Fruit fly (Drosophila melanogaster) whole organism, wandering third instar larva: ENCODE data around the gene CG42245.

ENCODE experiments used
- Abd-B ChIP-seq: fragments of >200 bp; optimal IDR thresholded peaks from 2 replicates; lab custom pipeline; 2017; ENCODE audit warnings: missing biosample characterization, missing genetic modification characterization
- CG32264 ChIP-seq: fragments of 200-800 bp; sonication (Bioruptor generic); optimal IDR thresholded peaks from 2 replicates; lab custom pipeline; 2016; ENCODE audit warnings: missing biosample characterization, missing genetic modification characterization
- CG9705 ChIP-seq: fragments of 200-800 bp; sonication (Bioruptor generic); optimal IDR thresholded peaks from 2 replicates; lab custom pipeline; 2018; ENCODE audit warnings: missing biosample characterization, mild to moderate bottlenecking, missing genetic modification characterization
- Dfd ChIP-seq: fragments of >200 bp; optimal IDR thresholded peaks from 2 replicates; lab custom pipeline; 2017; ENCODE audit warnings: missing biosample characterization, missing genetic modification characterization
- GATAd ChIP-seq: sonication (Bioruptor generic); optimal IDR thresholded peaks from 2 replicates; lab custom pipeline; 2016; ENCODE audit warnings: missing biosample characterization, missing genetic modification characterization
- HLH106 ChIP-seq: fragments of 200-800 bp; optimal IDR thresholded peaks from 3 replicates; lab custom pipeline; 2019; ENCODE audit warnings: missing biosample characterization, mild to moderate bottlenecking, missing genetic modification characterization, moderate library complexity
- Hnf4 ChIP-seq: fragments of 200-800 bp; sonication (Bioruptor generic); optimal IDR thresholded peaks from 2 replicates; lab custom pipeline; 2016; ENCODE audit warnings: missing biosample characterization, mild to moderate bottlenecking, missing genetic modification characterization
- Hr78 ChIP-seq: fragments of >200 bp; optimal IDR thresholded peaks from 2 replicates; lab custom pipeline; 2017; ENCODE audit warnings: missing biosample characterization, missing genetic modification characterization
- Hr83 ChIP-seq: fragments of 200-300 bp; sonication (Bioruptor generic); optimal IDR thresholded peaks from 2 replicates; lab custom pipeline; 2016; ENCODE audit warnings: missing biosample characterization, mild to moderate bottlenecking, missing genetic modification characterization, moderate library complexity; ENCODE audit not compliant: poor library complexity, severe bottlenecking
- Jra ChIP-seq: sonication (Bioruptor generic); optimal IDR thresholded peaks from 2 replicates; lab custom pipeline; 2016; ENCODE audit warnings: missing biosample characterization, missing genetic modification characterization
- Mio ChIP-seq: sonication (Bioruptor generic); optimal IDR thresholded peaks from 2 replicates; lab custom pipeline; 2016; ENCODE audit warnings: missing biosample characterization, missing genetic modification characterization
- Myc ChIP-seq: fragments of >200 bp; optimal IDR thresholded peaks from 2 replicates; lab custom pipeline; 2017
- N ChIP-seq: fragments of >200 bp; optimal IDR thresholded peaks from 2 replicates; lab custom pipeline; 2018; ENCODE audit warnings: missing biosample characterization, missing external identifiers, missing genetic modification characterization
- OdsH ChIP-seq: fragments of 200-800 bp; sonication (Bioruptor generic); optimal IDR thresholded peaks from 2 replicates; lab custom pipeline; 2016; ENCODE audit warnings: missing biosample characterization, mild to moderate bottlenecking, missing genetic modification characterization
- Rel ChIP-seq, 2 experiments: fragments of 200-800 bp; sonication (Bioruptor generic) in 1 of 2; optimal IDR thresholded peaks; 2 replicates in 1 of 2; 3 replicates in 1 of 2; lab custom pipeline; 2016 to 2019; ENCODE audit warnings: mild to moderate bottlenecking in 2 of 2, missing biosample characterization in 2 of 2, missing genetic modification characterization in 2 of 2, moderate library complexity in 1 of 2
- Sp1 ChIP-seq: fragments of 200-800 bp; sonication (Bioruptor generic); optimal IDR thresholded peaks from 3 replicates; lab custom pipeline; 2019; ENCODE audit warnings: missing biosample characterization, mild to moderate bottlenecking, missing genetic modification characterization, moderate library complexity
- Vsx2 ChIP-seq: fragments of 200-300, 225-300 bp; sonication (Bioruptor generic); optimal IDR thresholded peaks from 2 replicates; lab custom pipeline; 2018; ENCODE audit warnings: missing biosample characterization, missing genetic modification characterization; ENCODE audit not compliant: partially characterized antibody
- br ChIP-seq: fragments of 200-800 bp; sonication (Bioruptor generic); optimal IDR thresholded peaks from 2 replicates; lab custom pipeline; 2016; ENCODE audit warnings: missing biosample characterization, missing genetic modification characterization
- brk ChIP-seq: fragments of 200-800 bp; sonication (Bioruptor generic); optimal IDR thresholded peaks from 2 replicates; lab custom pipeline; 2016; ENCODE audit warnings: missing biosample characterization, mild to moderate bottlenecking, missing genetic modification characterization
- dsf ChIP-seq: sonication (Bioruptor generic); optimal IDR thresholded peaks from 2 replicates; lab custom pipeline; 2016; ENCODE audit warnings: missing biosample characterization, missing genetic modification characterization, borderline replicate concordance
- ey ChIP-seq: fragments of 200-800 bp; sonication (Bioruptor generic); optimal IDR thresholded peaks from 2 replicates; lab custom pipeline; 2016; ENCODE audit warnings: missing biosample characterization, missing genetic modification characterization
- foxo ChIP-seq, 2 experiments: fragments of 200-800 bp; sonication (Bioruptor generic); optimal IDR thresholded peaks; 2 replicates in 1 of 2; 3 replicates in 1 of 2; lab custom pipeline; 2016 to 2017; ENCODE audit warnings: missing biosample characterization in 2 of 2, missing genetic modification characterization in 2 of 2
- fru ChIP-seq: fragments of 200-800 bp; sonication (Bioruptor generic); optimal IDR thresholded peaks from 3 replicates; lab custom pipeline; 2016; ENCODE audit warnings: missing biosample characterization, mild to moderate bottlenecking, missing genetic modification characterization
- h ChIP-seq: fragments of 200-800 bp; sonication (Bioruptor generic); optimal IDR thresholded peaks from 3 replicates; lab custom pipeline; 2016; ENCODE audit warnings: missing biosample characterization, mild to moderate bottlenecking, missing genetic modification characterization
- jim ChIP-seq: fragments of 175-275, 200-325 bp; sonication (Bioruptor generic); optimal IDR thresholded peaks from 2 replicates; lab custom pipeline; 2016; ENCODE audit warnings: missing biosample characterization, mild to moderate bottlenecking, missing genetic modification characterization
- lola ChIP-seq: fragments of >200 bp; optimal IDR thresholded peaks from 2 replicates; lab custom pipeline; 2017; ENCODE audit warnings: missing biosample characterization, missing genetic modification characterization
- pan ChIP-seq: fragments of >200 bp; optimal IDR thresholded peaks from 2 replicates; lab custom pipeline; 2017
- psq ChIP-seq: fragments of 200-800 bp; sonication (Bioruptor generic); optimal IDR thresholded peaks from 3 replicates; lab custom pipeline; 2017; ENCODE audit warnings: missing biosample characterization, mild to moderate bottlenecking, missing genetic modification characterization, moderate library complexity
- rgr ChIP-seq: fragments of 200-800 bp; sonication (Bioruptor generic); optimal IDR thresholded peaks from 3 replicates; lab custom pipeline; 2016; ENCODE audit warnings: missing biosample characterization, mild to moderate bottlenecking, missing genetic modification characterization
- sage ChIP-seq: fragments of 200-800 bp; sonication (Bioruptor generic); optimal IDR thresholded peaks from 2 replicates; lab custom pipeline; 2016; ENCODE audit warnings: missing biosample characterization, mild to moderate bottlenecking, missing genetic modification characterization
- sv ChIP-seq: fragments of 200-800 bp; sonication (Bioruptor generic); optimal IDR thresholded peaks from 3 replicates; lab custom pipeline; 2016; ENCODE audit warnings: missing biosample characterization, missing genetic modification characterization
- tai ChIP-seq: sonication (Bioruptor generic); optimal IDR thresholded peaks from 2 replicates; lab custom pipeline; 2016; ENCODE audit warnings: missing biosample characterization, missing genetic modification characterization
- woc ChIP-seq: sonication (Bioruptor generic); optimal IDR thresholded peaks from 2 replicates; lab custom pipeline; 2016; ENCODE audit warnings: missing biosample characterization, mild to moderate bottlenecking, missing genetic modification characterization

Gene CG42245

dm6 chr3L:2586804-2587561 is 44.5 kb upstream of the CG42245 start, which contains the start of gene RpL8 (continued):
- peak; percentile 95 for TF ChIP-seq Hr83
- no peak for TF ChIP-seq CG32264
- no peak for TF ChIP-seq GATAd (GFP tag; lab: Kevin White, UChicago)
- TF ChIP-seq, all 38 proteins: peak for 24

DNA sequence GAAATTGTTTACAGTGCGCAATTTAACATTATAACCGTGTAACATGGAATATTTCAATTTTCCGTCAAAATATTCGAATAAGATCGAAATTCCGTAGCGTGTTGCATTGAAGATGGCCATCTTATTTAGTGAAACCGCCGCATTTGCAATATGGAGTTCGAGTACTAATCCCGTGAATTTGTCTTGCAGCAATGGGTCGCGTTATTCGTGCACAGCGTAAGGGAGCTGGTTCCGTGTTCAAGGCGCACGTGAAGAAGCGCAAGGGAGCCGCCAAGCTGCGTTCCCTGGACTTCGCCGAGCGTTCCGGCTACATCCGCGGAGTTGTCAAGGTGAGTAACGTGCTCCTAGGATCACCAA is 44.0 kb upstream of the CG42245 start:
- TF ChIP-seq sage (no peak), woc (GFP tag; lab: Kevin White, UChicago) (no peak), N (no peak), ey (GFP tag; lab: Kevin White, UChicago) (no peak), foxo (GFP tag; optimal IDR thresholded peaks at IDR 0.05; lab: Kevin White, UChicago) (no peak), Dfd (no peak), br (GFP tag; lab: Kevin White, UChicago) (no peak), CG32264 (no peak), pan (lab: Kevin White, UChicago) (no peak), h (no peak), Mio (GFP tag; lab: Kevin White, UChicago) (no peak), Myc (no peak), Jra (GFP tag; lab: Kevin White, UChicago) (no peak), tai (no peak), Hr83 (no peak), Rel (GFP tag; optimal IDR thresholded peaks at IDR 0.05; lab: Kevin White, UChicago) (no peak), Rel (tag; optimal IDR thresholded peaks at IDR 0.05; lab: Kevin White, UChicago) (no peak)

DNA sequence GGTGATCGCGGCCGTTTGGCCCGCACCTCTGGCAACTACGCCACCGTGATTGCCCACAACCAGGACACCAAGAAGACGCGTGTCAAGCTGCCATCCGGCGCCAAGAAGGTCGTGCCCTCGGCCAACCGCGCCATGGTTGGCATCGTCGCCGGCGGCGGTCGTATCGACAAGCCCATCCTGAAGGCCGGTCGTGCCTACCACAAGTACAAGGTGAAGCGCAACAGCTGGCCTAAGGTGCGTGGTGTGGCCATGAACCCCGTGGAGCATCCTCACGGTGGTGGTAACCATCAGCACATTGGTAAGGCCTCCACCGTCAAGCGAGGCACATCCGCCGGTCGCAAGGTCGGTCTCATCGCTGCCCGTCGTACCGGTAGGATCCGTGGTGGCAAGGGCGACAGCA is 43.2 kb upstream of the CG42245 start:
- TF ChIP-seq Mio (GFP tag; lab: Kevin White, UChicago) (no peak), psq (GFP tag; lab: Kevin White, UChicago) (no peak), Abd-B (GFP tag; lab: Kevin White, UChicago) (no peak), pan (lab: Kevin White, UChicago) (no peak), HLH106 (tag; lab: Kevin White, UChicago) (no peak)

DNA sequence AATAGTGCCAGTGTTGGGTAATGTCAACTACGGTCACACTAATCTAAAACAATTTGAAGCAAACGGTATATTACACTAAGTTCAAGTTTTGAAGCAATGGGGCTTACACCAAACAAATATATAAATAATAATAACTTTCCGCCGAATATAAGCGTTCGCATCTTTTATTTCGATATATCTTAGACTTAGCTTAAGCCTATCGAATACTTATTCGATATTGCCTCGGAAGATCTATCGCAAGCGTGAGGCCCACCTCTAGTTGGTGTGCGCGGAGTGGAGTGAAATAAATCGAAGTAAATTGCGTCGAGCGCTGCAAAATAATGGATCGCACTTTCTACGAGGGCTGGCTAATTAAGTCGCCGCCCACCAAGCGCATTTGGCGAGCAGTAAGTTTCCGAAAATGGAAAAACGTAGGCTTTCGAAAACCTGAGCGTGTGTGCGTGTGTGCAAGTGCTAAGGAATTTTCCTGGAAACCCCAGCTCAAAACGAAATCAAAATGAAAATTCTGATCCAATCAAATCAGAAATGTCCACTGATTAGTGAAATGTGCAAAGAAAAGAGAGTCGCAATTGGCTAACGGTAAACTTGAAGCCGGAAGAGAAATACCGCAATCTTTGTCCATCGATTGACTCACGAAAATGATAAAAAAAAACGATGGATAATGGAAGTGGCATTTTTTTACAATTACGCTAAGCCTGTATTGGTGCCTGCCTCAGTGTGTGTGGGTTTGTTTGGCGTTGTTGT is 42.2 kb upstream of the CG42245 start, which contains the start of gene dos:
dos (plus strand) TSS at position 248 of the 744 bp plus-strand sequence.
- no peak for TF ChIP-seq Hr78
- no peak for TF ChIP-seq lola (GFP tag; lab: Kevin White, UChicago)
- TF ChIP-seq Sp1 (GFP tag; lab: Kevin White, UChicago) = peak; percentile 48
- TF ChIP-seq ey (GFP tag; lab: Kevin White, UChicago) = peak; percentile 33
- peak; percentile 65 for TF ChIP-seq sv (GFP tag; lab: Kevin White, UChicago)
- TF ChIP-seq Mio (GFP tag; lab: Kevin White, UChicago) = no peak
- peak; percentile 41 for TF ChIP-seq br (GFP tag; lab: Kevin White, UChicago)
- TF ChIP-seq HLH106 (tag; lab: Kevin White, UChicago) = peak; percentile 51
- peak; percentile 45 for TF ChIP-seq fru
- TF ChIP-seq Hnf4 (GFP tag; lab: Kevin White, UChicago) = peak; percentile 67
- peak; percentile 27 for TF ChIP-seq OdsH (GFP tag; lab: Kevin White, UChicago)
- TF ChIP-seq brk (GFP tag; lab: Kevin White, UChicago) = peak; percentile 86
- peak; percentile 33 for TF ChIP-seq Hr83
- peak; percentile 65 for TF ChIP-seq rgr (GFP tag; lab: Kevin White, UChicago)
- no peak for TF ChIP-seq Dfd
- peak; percentile 44 for TF ChIP-seq CG9705
- no peak for TF ChIP-seq Myc
- no peak for TF ChIP-seq CG32264
- TF ChIP-seq Jra (GFP tag; lab: Kevin White, UChicago) = peak; percentile 24
- peak; percentile 90 for TF ChIP-seq Vsx2
- peak; percentile 35 for TF ChIP-seq dsf
- peak; percentile 74 for TF ChIP-seq h
- TF ChIP-seq foxo (GFP tag; optimal IDR thresholded peaks at IDR 0.05; lab: Kevin White, UChicago) = peak in 1 of 2 experiments; percentile 57
- no peak for TF ChIP-seq GATAd (GFP tag; lab: Kevin White, UChicago)
- TF ChIP-seq sage = peak; percentile 36
- TF ChIP-seq Rel (GFP tag; optimal IDR thresholded peaks at IDR 0.05; lab: Kevin White, UChicago) = no peak
- TF ChIP-seq Rel (tag; optimal IDR thresholded peaks at IDR 0.05; lab: Kevin White, UChicago) = peak; percentile 67
- no peak for TF ChIP-seq jim (GFP tag; lab: Kevin White, UChicago)
- peak; percentile 49 for TF ChIP-seq psq (GFP tag; lab: Kevin White, UChicago)
